Worm (Caenorhabditis elegans) whole organism, mixed stage, embryonic: ENCODE data around the gene rab-6.1.

Experiments used
- blmp-1 ChIP-seq: fragments of 150-350 bp; optimal IDR thresholded peaks from 2 replicates; lab custom pipeline; 2014; ENCODE audit warnings: missing biosample characterization, missing genetic modification characterization
- lsy-2 ChIP-seq: fragments of 150-350 bp; optimal IDR thresholded peaks from 2 replicates; lab custom pipeline; 2014; ENCODE audit warnings: missing biosample characterization, missing genetic modification characterization
- nhr-28 ChIP-seq: fragments of 150-350 bp; optimal IDR thresholded peaks from 2 replicates; lab custom pipeline; 2014; ENCODE audit warnings: missing biosample characterization, missing genetic modification characterization
- pha-4 ChIP-seq: fragments of 150-350 bp; optimal IDR thresholded peaks from 2 replicates; lab custom pipeline; 2018; ENCODE audit warnings: missing biosample characterization, missing genetic modification reagents, missing genetic modification characterization
- snpc-4 ChIP-seq: fragments of 150-350 bp; optimal IDR thresholded peaks from 2 replicates; lab custom pipeline; 2014; ENCODE audit warnings: missing biosample characterization, missing genetic modification characterization

DNA sequence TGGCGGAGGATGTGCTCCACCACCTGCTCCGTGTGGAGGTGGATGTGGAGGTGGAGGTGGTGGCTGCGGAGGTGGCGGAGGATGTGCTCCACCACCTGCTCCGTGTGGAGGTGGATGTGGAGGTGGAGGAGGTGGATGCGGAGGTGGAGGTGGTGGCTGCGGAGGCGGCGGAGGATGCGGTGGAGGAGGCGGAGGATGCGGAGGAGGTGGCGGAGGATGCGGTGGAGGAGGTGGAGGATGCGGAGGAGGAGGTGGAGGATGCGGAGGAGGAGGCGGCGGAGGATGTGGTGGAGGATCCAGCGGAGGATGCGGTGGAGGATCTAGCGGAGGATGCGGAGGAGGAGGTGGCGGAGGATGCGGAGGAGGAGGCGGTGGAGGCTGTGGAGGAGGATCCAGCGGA lies 43.3 kb downstream of the rab-6.1 start:
- no peak for TF ChIP-seq nhr-28 (tag; lab: Kevin White, UChicago)
- TF ChIP-seq pha-4 = no peak
- TF ChIP-seq blmp-1 (tag; lab: Kevin White, UChicago) = no peak
- TF ChIP-seq snpc-4 = no peak
- TF ChIP-seq lsy-2 (tag; lab: Kevin White, UChicago) = no peak
